Worm (Caenorhabditis elegans) whole organism, L4 larva: ENCODE measurements around the gene polg-1.

ENCODE experiments used
- F10B5.3 ChIP-seq: sonication (generic microtip); optimal IDR thresholded peaks from 2 replicates; lab custom pipeline; 2016; ENCODE audit warnings: mild to moderate bottlenecking, missing genetic modification characterization, missing compliant biosample characterization
- T20F7.1 ChIP-seq: fragments of 200-800 bp; sonication (Bioruptor generic); optimal IDR thresholded peaks from 2 replicates; lab custom pipeline; 2018; ENCODE audit warnings: mild to moderate bottlenecking, missing genetic modification characterization, missing compliant biosample characterization
- Y105C5A.15 ChIP-seq: fragments of 200-800 bp; sonication (Bioruptor generic); IDR thresholded peaks from 2 replicates; pipeline ENCODE4 v1.3.6; 2022; ENCODE audit warnings: missing genetic modification characterization, missing compliant biosample characterization
- Y48G9A.11 ChIP-seq: fragments of 200-800 bp; sonication (Bioruptor generic); IDR thresholded peaks from 2 replicates; pipeline ENCODE4 v1.3.6; 2022; ENCODE audit warnings: missing genetic modification reagents, missing genetic modification characterization, missing compliant biosample characterization
- Y5F2A.4 ChIP-seq: fragments of 200-800 bp; sonication (Bioruptor generic); optimal IDR thresholded peaks from 2 replicates; lab custom pipeline; 2018; ENCODE audit warnings: mild to moderate bottlenecking, missing genetic modification characterization, missing compliant biosample characterization
- Y75B8A.6 ChIP-seq: fragments of 200-800 bp; sonication (Bioruptor generic); IDR thresholded peaks from 2 replicates; pipeline ENCODE4 v1.3.6; 2022; ENCODE audit warnings: missing genetic modification reagents, missing genetic modification characterization, missing compliant biosample characterization
- aha-1 ChIP-seq: fragments of 150-350 bp; peaks from one replicate; lab custom pipeline; 2014; ENCODE audit warnings: missing biosample characterization, missing genetic modification characterization
- attf-4 ChIP-seq: sonication (generic microtip); optimal IDR thresholded peaks from 3 replicates; lab custom pipeline; 2017; ENCODE audit warnings: missing biosample characterization, missing genetic modification characterization
- ceh-20 ChIP-seq: fragments of 200-800 bp; sonication (Bioruptor generic); IDR thresholded peaks from 2 replicates; pipeline ENCODE4 v1.3.6; 2022; ENCODE audit warnings: missing genetic modification reagents, missing genetic modification characterization, missing compliant biosample characterization
- ceh-28 ChIP-seq: fragments of 150-350 bp; optimal IDR thresholded peaks from 2 replicates; lab custom pipeline; 2014; ENCODE audit warnings: missing biosample characterization, missing genetic modification reagents, missing genetic modification characterization
- ceh-32 ChIP-seq: sonication (generic microtip); optimal IDR thresholded peaks from 2 replicates; lab custom pipeline; 2016; ENCODE audit warnings: mild to moderate bottlenecking, missing genetic modification characterization, missing compliant biosample characterization; ENCODE audit not compliant: poor library complexity
- ceh-44 ChIP-seq: fragments of 200-800 bp; sonication (Bioruptor generic); IDR thresholded peaks from 2 replicates; pipeline ENCODE4 v1.3.6; 2022; ENCODE audit warnings: missing genetic modification reagents, missing genetic modification characterization, missing compliant biosample characterization
- ctbp-1 ChIP-seq: fragments of 200-800 bp; sonication (Bioruptor generic); IDR thresholded peaks from 2 replicates; pipeline ENCODE4 v1.3.6; 2022; ENCODE audit warnings: missing genetic modification reagents, missing genetic modification characterization, missing compliant biosample characterization
- daf-16 ChIP-seq, 3 experiments: sonication (generic microtip); optimal IDR thresholded peaks; 2 replicates each; lab custom pipeline; 2016 to 2017; ENCODE audit warnings: missing genetic modification characterization in 3 of 3, missing genetic modification reagents in 3 of 3, mild to moderate bottlenecking in 2 of 3, missing compliant biosample characterization in 2 of 3, missing biosample characterization in 1 of 3, moderate library complexity in 1 of 3
- dmd-8 ChIP-seq: fragments of 200-800 bp; sonication (Bioruptor generic); IDR thresholded peaks from 2 replicates; pipeline ENCODE4 v1.3.6; 2022; ENCODE audit warnings: missing genetic modification characterization, missing compliant biosample characterization
- dpl-1 ChIP-seq: fragments of 150-350 bp; optimal IDR thresholded peaks from 2 replicates; lab custom pipeline; 2014; ENCODE audit warnings: missing biosample characterization, missing genetic modification reagents, missing genetic modification characterization
- dve-1 ChIP-seq: sonication (generic microtip); optimal IDR thresholded peaks from 2 replicates; lab custom pipeline; 2017; ENCODE audit warnings: antibody characterized with exemption, mild to moderate bottlenecking, missing genetic modification characterization, missing compliant biosample characterization; ENCODE audit not compliant: insufficient read depth
- fos-1 ChIP-seq: fragments of 150-350 bp; optimal IDR thresholded peaks from 2 replicates; lab custom pipeline; 2014; ENCODE audit warnings: missing biosample characterization, missing genetic modification characterization
- gei-8 ChIP-seq: fragments of 200-800 bp; sonication (Bioruptor generic); optimal IDR thresholded peaks from 2 replicates; lab custom pipeline; 2018; ENCODE audit warnings: mild to moderate bottlenecking, missing genetic modification characterization, missing compliant biosample characterization
- hif-1 ChIP-seq, 2 experiments: sonication (generic microtip); optimal IDR thresholded peaks; 2 replicates each; lab custom pipeline; 2016 to 2017; ENCODE audit warnings: missing compliant biosample characterization in 2 of 2, missing genetic modification characterization in 2 of 2, missing genetic modification reagents in 2 of 2, missing genotype in 2 of 2, mild to moderate bottlenecking in 1 of 2
- hlh-30 ChIP-seq: sonication (generic microtip); optimal IDR thresholded peaks from 2 replicates; lab custom pipeline; 2017; ENCODE audit warnings: antibody characterized with exemption, mild to moderate bottlenecking, missing genetic modification characterization, missing compliant biosample characterization; ENCODE audit not compliant: insufficient read depth
- hmg-1.1 ChIP-seq: fragments of 200-800 bp; sonication (Bioruptor generic); IDR thresholded peaks from 2 replicates; pipeline ENCODE4 v1.3.6; 2022; ENCODE audit warnings: missing genetic modification reagents, missing genetic modification characterization, missing compliant biosample characterization
- lim-7 ChIP-seq: fragments of 200-800 bp; sonication (Bioruptor generic); IDR thresholded peaks from 2 replicates; pipeline ENCODE4 v1.3.6; 2022; ENCODE audit warnings: missing genetic modification characterization, missing compliant biosample characterization
- lin-13 ChIP-seq: fragments of 150-350 bp; optimal IDR thresholded peaks from 2 replicates; lab custom pipeline; 2014; ENCODE audit warnings: missing biosample characterization, missing genetic modification reagents, missing genetic modification characterization
- lir-3 ChIP-seq: sonication (generic microtip); optimal IDR thresholded peaks from 2 replicates; lab custom pipeline; 2016; ENCODE audit warnings: mild to moderate bottlenecking, missing genetic modification characterization, missing compliant biosample characterization
- lsy-2 ChIP-seq, 2 experiments: fragments of 150-350 bp in 1 of 2; sonication (generic microtip) in 1 of 2; optimal IDR thresholded peaks; 2 replicates each; lab custom pipeline; 2014 to 2017; ENCODE audit warnings: missing biosample characterization in 2 of 2, missing genetic modification characterization in 2 of 2
- madf-5 ChIP-seq, 2 experiments: fragments of 200-800 bp; sonication (Bioruptor generic); IDR thresholded peaks; 2 replicates each; pipeline ENCODE4 v1.3.6; 2022; ENCODE audit warnings: missing compliant biosample characterization in 2 of 2, missing genetic modification characterization in 2 of 2
- mep-1 ChIP-seq: fragments of 150-350 bp; sonication (generic microtip); optimal IDR thresholded peaks from 3 replicates; lab custom pipeline; 2014; ENCODE audit warnings: missing biosample characterization, missing genetic modification characterization
- mes-2 ChIP-seq: sonication (generic microtip); optimal IDR thresholded peaks from 2 replicates; lab custom pipeline; 2016; ENCODE audit warnings: missing genotype, mild to moderate bottlenecking, missing genetic modification characterization, missing compliant biosample characterization; ENCODE audit not compliant: poor library complexity, severe bottlenecking
- mxl-3 ChIP-seq: fragments of 200-800 bp; sonication (Bioruptor generic); optimal IDR thresholded peaks from 2 replicates; lab custom pipeline; 2018; ENCODE audit warnings: mild to moderate bottlenecking, missing genetic modification characterization, missing compliant biosample characterization
- nhr-11 ChIP-seq: fragments of 150-350 bp; optimal IDR thresholded peaks from 2 replicates; lab custom pipeline; 2014; ENCODE audit warnings: missing biosample characterization, missing genetic modification characterization
- nhr-25 ChIP-seq: sonication (generic microtip); optimal IDR thresholded peaks from 2 replicates; lab custom pipeline; 2017; ENCODE audit warnings: missing genetic modification characterization, mild to moderate bottlenecking, missing compliant biosample characterization, antibody characterized with exemption, moderate library complexity, borderline replicate concordance; ENCODE audit not compliant: insufficient read depth
- nhr-28 ChIP-seq: fragments of 150-350 bp; optimal IDR thresholded peaks from 2 replicates; lab custom pipeline; 2014; ENCODE audit warnings: missing biosample characterization, missing genetic modification characterization
- nhr-41 ChIP-seq: fragments of 200-800 bp; sonication (Bioruptor generic); IDR thresholded peaks from 2 replicates; pipeline ENCODE4 v1.3.6; 2022; ENCODE audit warnings: missing genetic modification reagents, missing genetic modification characterization, missing compliant biosample characterization
- nhr-6 ChIP-seq: fragments of 150-350 bp; optimal IDR thresholded peaks from 2 replicates; lab custom pipeline; 2014; ENCODE audit warnings: missing biosample characterization, missing genetic modification characterization
- php-3 ChIP-seq: fragments of 200-800 bp; sonication (Bioruptor generic); IDR thresholded peaks from 2 replicates; pipeline ENCODE4 v1.3.6; 2022; ENCODE audit warnings: missing genetic modification reagents, missing genetic modification characterization, missing compliant biosample characterization
- set-16 ChIP-seq: fragments of 200-800 bp; sonication (Bioruptor generic); IDR thresholded peaks from 2 replicates; pipeline ENCODE4 v1.3.6; 2022; ENCODE audit warnings: missing genetic modification reagents, missing genetic modification characterization, missing compliant biosample characterization
- spr-1 ChIP-seq: sonication (generic microtip); optimal IDR thresholded peaks from 2 replicates; lab custom pipeline; 2016; ENCODE audit warnings: mild to moderate bottlenecking, missing genetic modification characterization, missing compliant biosample characterization
- spr-3 ChIP-seq: fragments of 200-800 bp; sonication (Bioruptor generic); optimal IDR thresholded peaks from 2 replicates; lab custom pipeline; 2018; ENCODE audit warnings: mild to moderate bottlenecking, missing genetic modification characterization, missing compliant biosample characterization
- unc-130 ChIP-seq: sonication (generic microtip); optimal IDR thresholded peaks from 2 replicates; lab custom pipeline; 2016; ENCODE audit warnings: missing genetic modification reagents, missing genetic modification characterization, missing compliant biosample characterization
- unc-62 ChIP-seq, 3 experiments: fragments of 150-350 bp in 1 of 3; sonication (generic microtip); optimal IDR thresholded peaks in 2 of 3; peaks in 1 of 3; 1 replicate in 1 of 3; 2 replicates in 2 of 3; lab custom pipeline; 2014 to 2017; ENCODE audit warnings: missing biosample characterization in 3 of 3, missing genetic modification characterization in 3 of 3, missing genetic modification reagents in 3 of 3, missing genotype in 1 of 3

The polg-1 gene

ce11 chrII:12239449-12239848, 39.7 kb upstream of the polg-1 start (continued):
- peak; percentile 18 for TF ChIP-seq nhr-25
- no peak for TF ChIP-seq lin-13 (GFP tag; lab: Kevin White, UChicago)
- no peak for TF ChIP-seq lir-3
- TF ChIP-seq nhr-28 (tag; lab: Kevin White, UChicago): peak; percentile 53
- no peak for TF ChIP-seq dpl-1

DNA sequence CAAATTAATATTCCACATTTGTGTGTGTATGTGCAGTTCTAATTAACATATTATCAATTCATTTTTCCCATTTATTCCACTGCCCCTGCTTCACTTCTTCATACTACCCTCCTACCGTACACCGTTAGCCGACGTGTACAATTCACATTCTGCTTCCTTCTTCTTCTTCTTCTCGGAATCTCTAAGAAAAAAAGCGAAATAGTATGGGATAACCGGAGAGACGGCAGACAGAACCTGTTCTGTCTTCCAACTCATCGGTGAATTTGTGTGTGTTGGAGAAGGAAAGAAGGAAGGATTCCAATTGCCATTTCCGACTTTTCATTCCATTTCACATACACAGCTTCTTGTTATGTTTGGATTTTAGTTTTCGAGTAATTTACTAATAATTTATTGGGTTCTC, 37.8 kb upstream of the polg-1 start:
- no peak for TF ChIP-seq Y105C5A.15
- TF ChIP-seq attf-4: no peak
- TF ChIP-seq nhr-28 (tag; lab: Kevin White, UChicago): peak; percentile 55
- TF ChIP-seq unc-62 (GFP tag; optimal IDR thresholded peaks at IDR 0.05 in 1 of 2; lab: Kevin White, UChicago): peak in 1 of 2 experiments; percentile 85
- no peak for TF ChIP-seq unc-62 (tag; optimal IDR thresholded peaks at IDR 0.05; lab: Kevin White, UChicago)
- TF ChIP-seq nhr-11 (tag; lab: Kevin White, UChicago): no peak
- TF ChIP-seq ctbp-1 (GFP tag; lab: Robert Waterston, UW): no peak
- TF ChIP-seq lin-13 (GFP tag; lab: Kevin White, UChicago): no peak
- no peak for TF ChIP-seq hlh-30 (tag; lab: Kevin White, UChicago)
- TF ChIP-seq daf-16 (GFP tag; optimal IDR thresholded peaks at IDR 0.05; lab: Kevin White, UChicago): no peak
- TF ChIP-seq daf-16 (tag; optimal IDR thresholded peaks at IDR 0.05; lab: Kevin White, UChicago): no peak
- TF ChIP-seq ceh-44 (GFP tag; lab: Robert Waterston, UW): no peak
- TF ChIP-seq aha-1: peak; percentile 48
- TF ChIP-seq lsy-2 (tag; optimal IDR thresholded peaks at IDR 0.05; lab: Kevin White, UChicago): peak in 1 of 2 experiments; percentile 52
- TF ChIP-seq gei-8 (GFP tag; lab: Kevin White, UChicago): no peak
- TF ChIP-seq Y48G9A.11 (GFP tag; lab: Robert Waterston, UW): no peak
- TF ChIP-seq lim-7 (GFP tag; lab: Robert Waterston, UW): no peak
- no peak for TF ChIP-seq mxl-3 (GFP tag; lab: Kevin White, UChicago)
- TF ChIP-seq php-3 (GFP tag; lab: Robert Waterston, UW): no peak
- no peak for TF ChIP-seq T20F7.1 (GFP tag; lab: Kevin White, UChicago)
- no peak for TF ChIP-seq mes-2

- TF ChIP-seq madf-5 (GFP tag; IDR thresholded peaks at IDR 0.05; lab: Robert Waterston, UW): no peak
- no peak for TF ChIP-seq F10B5.3 (tag; lab: Kevin White, UChicago)
- TF ChIP-seq nhr-6 (tag; lab: Kevin White, UChicago): no peak
- 0 out of 2 replicates have a peak, but pooled peaks have one; percentile 33 for TF ChIP-seq set-16 (GFP tag; lab: Robert Waterston, UW)
- TF ChIP-seq, all 104 proteins: peak for 1
Measured at ce11 chrII:12228005-12228404, 28.2 kb upstream of the polg-1 start, which contains the start of gene sinh-1. TSS of gene sinh-1 (plus strand) at chrII:12228305.

DNA sequence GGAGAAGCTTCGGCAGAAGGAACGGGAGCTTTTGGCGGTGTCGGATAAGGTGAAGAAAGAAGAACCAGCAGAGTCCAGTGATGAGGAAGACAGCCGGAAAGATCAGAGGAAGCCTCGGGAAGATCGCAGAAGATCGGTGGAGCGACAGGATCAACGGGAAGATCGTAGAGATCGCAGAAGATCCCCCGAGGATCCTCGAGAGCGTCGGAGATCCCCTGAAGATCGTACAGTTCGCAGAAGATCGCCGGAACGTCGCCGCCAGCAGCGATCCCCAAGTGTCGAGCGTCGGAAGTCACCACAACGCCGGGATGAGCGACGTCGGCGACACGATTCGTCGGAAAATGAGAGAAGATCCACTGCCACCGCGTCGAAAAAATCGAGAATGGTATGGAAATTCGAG, 26.4 kb upstream of the polg-1 start:
- TF ChIP-seq unc-130 (no peak), ceh-28 (no peak), spr-3 (no peak), Y75B8A.6 (GFP tag; lab: Robert Waterston, UW) (no peak), set-16 (GFP tag; lab: Robert Waterston, UW) (peak; percentile 88), dpl-1 (no peak), hif-1 (tag; optimal IDR thresholded peaks at IDR 0.05; lab: Kevin White, UChicago) (no peak), Y48G9A.11 (GFP tag; lab: Robert Waterston, UW) (no peak)

- TF ChIP-seq spr-1 (tag; lab: Kevin White, UChicago) (no peak), mep-1 (tag; lab: Kevin White, UChicago) (no peak), spr-3 (no peak), hlh-30 (tag; lab: Kevin White, UChicago) (peak; percentile 32), nhr-41 (GFP tag; lab: Robert Waterston, UW) (no peak), dmd-8 (GFP tag; lab: Robert Waterston, UW) (no peak), gei-8 (GFP tag; lab: Kevin White, UChicago) (no peak), hmg-1.1 (GFP tag; lab: Robert Waterston, UW) (0 out of 2 replicates have a peak, but pooled peaks have one; percentile 42), Y5F2A.4 (no peak), ceh-32 (no peak), aha-1 (peak; percentile 38), lim-7 (GFP tag; lab: Robert Waterston, UW) (no peak), dve-1 (tag; lab: Kevin White, UChicago) (no peak), Y75B8A.6 (GFP tag; lab: Robert Waterston, UW) (no peak), php-3 (GFP tag; lab: Robert Waterston, UW) (no peak), lsy-2 (tag; optimal IDR thresholded peaks at IDR 0.05; lab: Kevin White, UChicago) (peak in 1 of 2 experiments; percentile 53), ceh-20 (no peak), fos-1 (no peak), nhr-28 (tag; lab: Kevin White, UChicago) (no peak)
Measured at ce11 chrII:12224916-12225406, 25.2 kb upstream of the polg-1 start, which contains the start of the genes pqn-87 and rsr-2. TSS of gene pqn-87 (minus strand) at chrII:12225086. TSS of gene rsr-2 (plus strand) at chrII:12225356.
